Worm (Caenorhabditis elegans): ENCODE measurements around the gene tpp-2.

- TF ChIP-seq die-1 (tag; optimal IDR thresholded peaks at IDR 0.05) (no peak), aptf-2 (GFP tag; conservative IDR thresholded peaks at IDR 0.05) (no peak), egrh-3 (GFP tag; IDR thresholded peaks at IDR 0.05) (no peak), tbp1 (GFP tag; optimal IDR thresholded peaks at IDR 0.05) (no peak), dox-1 (GFP tag; IDR thresholded peaks at IDR 0.05) (no peak), him-1 (tag; optimal IDR thresholded peaks at IDR 0.05) (no peak), nfya-2 (GFP tag; IDR thresholded peaks at IDR 0.05) (no peak), ztf-3 (GFP tag; optimal IDR thresholded peaks at IDR 0.05) (no peak), K12H6.12 (tag; optimal IDR thresholded peaks at IDR 0.05) (no peak), unc-62 (GFP tag; optimal IDR thresholded peaks at IDR 0.05) (no peak), T07F8.4 (tag; optimal IDR thresholded peaks at IDR 0.05) (no peak), pha-4 (tag; optimal IDR thresholded peaks at IDR 0.05) (no peak)
Observed at ce11 chrII:6125259-6125658, 27.9 kb upstream of the tpp-2 start, which contains the start of gene rars-2.
